Worm (Caenorhabditis elegans): ENCODE results near the gene C11G6.2.

The C11G6.2 gene

ce11 chrX:16368969-16369368 is 40.5 kb downstream of the C11G6.2 start:
- TF ChIP-seq nhr-179 (tag; optimal IDR thresholded peaks at IDR 0.05) = no peak

ce11 chrX:16369454-16369853 is 41.0 kb downstream of the C11G6.2 start:
- TF ChIP-seq D2030.7 (GFP tag; IDR thresholded peaks at IDR 0.05) (no peak), athp-1 (tag; optimal IDR thresholded peaks at IDR 0.05) (no peak), unc-130 (GFP tag; optimal IDR thresholded peaks at IDR 0.05) (no peak), C17E4.6 (GFP tag; IDR thresholded peaks at IDR 0.05) (no peak), dpff-1 (tag; optimal IDR thresholded peaks at IDR 0.05) (no peak), F23B12.7 (tag; optimal IDR thresholded peaks at IDR 0.05; ENCODE audit: insufficient read depth) (no peak), attf-5 (GFP tag; optimal IDR thresholded peaks at IDR 0.05) (no peak), ceh-100 (GFP tag; IDR thresholded peaks at IDR 0.05) (no peak), ceh-79 (tag; optimal IDR thresholded peaks at IDR 0.05) (no peak), lin-26 (GFP tag; IDR thresholded peaks at IDR 0.05) (no peak), ztf-28 (GFP tag; IDR thresholded peaks at IDR 0.05) (no peak), unc-62 (GFP tag; optimal IDR thresholded peaks at IDR 0.05) (no peak), efl-1 (GFP tag; optimal IDR thresholded peaks at IDR 0.05) (no peak), bed-2 (GFP tag; IDR thresholded peaks at IDR 0.05) (no peak), snpc-1.3 (tag; optimal IDR thresholded peaks at IDR 0.05; ENCODE audit: insufficient read depth) (no peak)

ce11 chrX:16375807-16376638 is 47.6 kb downstream of the C11G6.2 start, which contains the start of gene sur-7:
TSS of gene sur-7 (plus strand) at chrX:16376588.
- TF ChIP-seq mcd-1 (GFP tag; IDR thresholded peaks at IDR 0.05) (0 out of 2 replicates have a peak, but pooled peaks have one; percentile 20), rcor-1 (GFP tag; IDR thresholded peaks at IDR 0.05) (no peak), ets-4 (GFP tag; optimal IDR thresholded peaks at IDR 0.05) (no peak), nfya-1 (tag; optimal IDR thresholded peaks at IDR 0.05; ENCODE audit: borderline replicate concordance, insufficient read depth) (no peak), nhr-179 (tag; optimal IDR thresholded peaks at IDR 0.05) (no peak), cebp-2 (GFP tag; IDR thresholded peaks at IDR 0.05) (no peak), lin-40 (tag; optimal IDR thresholded peaks at IDR 0.05) (no peak), nhr-80 (tag; optimal IDR thresholded peaks at IDR 0.05) (peak; percentile 49), F55B11.4 (tag; optimal IDR thresholded peaks at IDR 0.05; ENCODE audit: borderline replicate concordance, insufficient read depth) (no peak)

- peak; percentile 61; the same call in 1 of the 2 replicates for TF ChIP-seq ekl-4 (GFP tag; IDR thresholded peaks at IDR 0.05)
- TF ChIP-seq egrh-3 (GFP tag; IDR thresholded peaks at IDR 0.05) = no peak
- TF ChIP-seq Y53G8AR.9 (GFP tag; conservative IDR thresholded peaks at IDR 0.05) = peak; percentile 68; the same call in 1 of the 2 replicates
- no peak for TF ChIP-seq F33H1.4 (GFP tag; IDR thresholded peaks at IDR 0.05)
- peak; percentile 4 for TF ChIP-seq F49E8.2 (tag; optimal IDR thresholded peaks at IDR 0.05; ENCODE audit: insufficient read depth)
- TF ChIP-seq F23B12.7 (tag; optimal IDR thresholded peaks at IDR 0.05; ENCODE audit: insufficient read depth) = peak; percentile 62
- TF ChIP-seq athp-1 (tag; optimal IDR thresholded peaks at IDR 0.05) = peak; percentile 39
- TF ChIP-seq F52B5.7 (tag; optimal IDR thresholded peaks at IDR 0.05) = no peak
- no peak for TF ChIP-seq aptf-2 (GFP tag; conservative IDR thresholded peaks at IDR 0.05)
- TF ChIP-seq gei-17 (GFP tag; optimal IDR thresholded peaks at IDR 0.05) = peak; percentile 57
- TF ChIP-seq lin-54 (GFP tag; optimal IDR thresholded peaks at IDR 0.05) = peak; percentile 42
- no peak for TF ChIP-seq efl-1 (GFP tag; optimal IDR thresholded peaks at IDR 0.05)
- TF ChIP-seq unc-130 (GFP tag; optimal IDR thresholded peaks at IDR 0.05) = peak; percentile 13
- peak; percentile 33; the same call in 1 of the 2 replicates for TF ChIP-seq ceh-100 (GFP tag; IDR thresholded peaks at IDR 0.05)
- TF ChIP-seq hlh-26 (GFP tag; conservative IDR thresholded peaks at IDR 0.05) = no peak
- TF ChIP-seq bed-2 (GFP tag; IDR thresholded peaks at IDR 0.05) = no peak
- no peak for TF ChIP-seq zfh-2 (GFP tag; conservative IDR thresholded peaks at IDR 0.05)
- TF ChIP-seq attf-3 (GFP tag; conservative IDR thresholded peaks at IDR 0.05) = no peak
- TF ChIP-seq somi-1 (GFP tag; optimal IDR thresholded peaks at IDR 0.05) = peak; percentile 57
- TF ChIP-seq mes-4 (tag; optimal IDR thresholded peaks at IDR 0.05) = peak; percentile 41
- TF ChIP-seq lin-35 (GFP tag; optimal IDR thresholded peaks at IDR 0.05) = peak in 1 of 3 experiments; percentile 38
- TF ChIP-seq Y67H2A.10 (GFP tag; conservative IDR thresholded peaks at IDR 0.05) = no peak
- TF ChIP-seq ztf-25 (GFP tag; IDR thresholded peaks at IDR 0.05) = peak; percentile 57; the same call in 1 of the 2 replicates
Observed at ce11 chrX:16377903-16378302, 49.5 kb downstream of the C11G6.2 start.

Data from whole organism, young adult.